Worm (Caenorhabditis elegans) whole organism, L3 larva: ENCODE data around the gene nhr-136.

Experiments
- aly-2 ChIP-seq: fragments of 150-350 bp; optimal IDR thresholded peaks from 2 replicates; lab custom pipeline; 2014; ENCODE audit warnings: missing biosample characterization, missing genetic modification characterization
- ama-1 ChIP-seq: fragments of 150-350 bp; optimal IDR thresholded peaks from 2 replicates; lab custom pipeline; 2018
- ceh-16 ChIP-seq: sonication (generic microtip); optimal IDR thresholded peaks from 2 replicates; lab custom pipeline; 2017; ENCODE audit warnings: missing biosample characterization, missing genetic modification characterization
- ceh-28 ChIP-seq: fragments of 150-350 bp; optimal IDR thresholded peaks from 2 replicates; lab custom pipeline; 2014; ENCODE audit warnings: missing biosample characterization, missing genetic modification reagents, missing genetic modification characterization
- daf-12 ChIP-seq: fragments of 150-350 bp; optimal IDR thresholded peaks from 2 replicates; lab custom pipeline; 2014; ENCODE audit warnings: missing biosample characterization, missing genetic modification reagents, missing genetic modification characterization
- egl-27 ChIP-seq: sonication (generic microtip); optimal IDR thresholded peaks from 4 replicates; lab custom pipeline; 2017; ENCODE audit warnings: missing biosample characterization, missing genetic modification reagents, missing genetic modification characterization
- elt-1 ChIP-seq: fragments of 150-350 bp; optimal IDR thresholded peaks from 2 replicates; lab custom pipeline; 2014; ENCODE audit warnings: missing biosample characterization, missing genetic modification characterization
- elt-2 ChIP-seq: sonication (generic microtip); optimal IDR thresholded peaks from 2 replicates; lab custom pipeline; 2016; ENCODE audit warnings: missing genetic modification reagents, mild to moderate bottlenecking, missing genetic modification characterization, missing compliant biosample characterization
- elt-3 ChIP-seq, 3 experiments: fragments of 150-350 bp in 1 of 3; sonication (generic microtip) in 2 of 3; optimal IDR thresholded peaks; 2 replicates in 2 of 3; 4 replicates in 1 of 3; lab custom pipeline; 2014 to 2017; ENCODE audit warnings: missing biosample characterization in 3 of 3, missing genetic modification characterization in 3 of 3
- fkh-10 ChIP-seq: sonication (generic microtip); optimal IDR thresholded peaks from 2 replicates; lab custom pipeline; 2017; ENCODE audit warnings: missing biosample characterization, missing genetic modification reagents, missing genetic modification characterization
- fkh-2 ChIP-seq: fragments of 150-350 bp; optimal IDR thresholded peaks from 2 replicates; lab custom pipeline; 2014; ENCODE audit warnings: missing biosample characterization, missing genetic modification reagents, missing genetic modification characterization
- fos-1 ChIP-seq: fragments of 150-350 bp; optimal IDR thresholded peaks from 2 replicates; lab custom pipeline; 2014; ENCODE audit warnings: missing biosample characterization, missing genetic modification characterization
- lin-39 ChIP-seq: fragments of 150-350 bp; optimal IDR thresholded peaks from 2 replicates; lab custom pipeline; 2018; ENCODE audit warnings: missing biosample characterization, missing genetic modification reagents, missing genetic modification characterization
- lsy-12 ChIP-seq: sonication (generic microtip); optimal IDR thresholded peaks from 2 replicates; lab custom pipeline; 2016; ENCODE audit warnings: mild to moderate bottlenecking, missing genetic modification characterization, missing compliant biosample characterization
- mml-1 ChIP-seq: fragments of 150-350 bp; sonication (generic microtip); optimal IDR thresholded peaks from 3 replicates; lab custom pipeline; 2014; ENCODE audit warnings: missing biosample characterization, missing genetic modification characterization
- nfya-1 ChIP-seq: sonication (generic microtip); optimal IDR thresholded peaks from 2 replicates; lab custom pipeline; 2017; ENCODE audit warnings: missing genetic modification characterization, mild to moderate bottlenecking, missing compliant biosample characterization, antibody characterized with exemption, moderate library complexity; ENCODE audit not compliant: insufficient read depth
- nhr-11 ChIP-seq: fragments of 150-350 bp; optimal IDR thresholded peaks from 2 replicates; lab custom pipeline; 2014; ENCODE audit warnings: missing biosample characterization, missing genetic modification characterization
- nhr-12 ChIP-seq: fragments of 150-350 bp; optimal IDR thresholded peaks from 2 replicates; lab custom pipeline; 2014; ENCODE audit warnings: missing biosample characterization, missing genetic modification characterization
- nhr-23 ChIP-seq: fragments of 150-350 bp; optimal IDR thresholded peaks from 2 replicates; lab custom pipeline; 2014; ENCODE audit warnings: missing biosample characterization, missing genetic modification reagents, missing genetic modification characterization
- nhr-237 ChIP-seq: fragments of 150-350 bp; optimal IDR thresholded peaks from 2 replicates; lab custom pipeline; 2014; ENCODE audit warnings: missing biosample characterization, missing genetic modification characterization
- nhr-25 ChIP-seq: sonication (generic microtip); optimal IDR thresholded peaks from 2 replicates; lab custom pipeline; 2017; ENCODE audit warnings: missing biosample characterization, missing genetic modification characterization
- nhr-43 ChIP-seq: sonication (generic microtip); optimal IDR thresholded peaks from 2 replicates; lab custom pipeline; 2016; ENCODE audit warnings: mild to moderate bottlenecking, missing genetic modification characterization, missing compliant biosample characterization; ENCODE audit not compliant: poor library complexity, severe bottlenecking
- nhr-67 ChIP-seq: fragments of 150-350 bp; optimal IDR thresholded peaks from 2 replicates; lab custom pipeline; 2014; ENCODE audit warnings: missing biosample characterization, missing genetic modification characterization
- pha-4 ChIP-seq: fragments of 150-350 bp; optimal IDR thresholded peaks from 2 replicates; lab custom pipeline; 2014; ENCODE audit warnings: missing biosample characterization, missing genetic modification reagents, missing genetic modification characterization
- pqm-1 ChIP-seq: fragments of 150-350 bp; optimal IDR thresholded peaks from 2 replicates; lab custom pipeline; 2017; ENCODE audit warnings: missing biosample characterization, missing genetic modification characterization, inconsistent platforms
- sea-2 ChIP-seq: fragments of 150-350 bp; sonication (generic microtip); optimal IDR thresholded peaks from 4 replicates; lab custom pipeline; 2014; ENCODE audit warnings: missing biosample characterization, missing genetic modification reagents, missing genetic modification characterization
- unc-39 ChIP-seq: sonication (generic microtip); optimal IDR thresholded peaks from 4 replicates; lab custom pipeline; 2017; ENCODE audit warnings: missing biosample characterization, missing genetic modification characterization
- unc-62 ChIP-seq: fragments of 150-350 bp; sonication (generic microtip); optimal IDR thresholded peaks from 4 replicates; lab custom pipeline; 2014; ENCODE audit warnings: missing biosample characterization, missing genetic modification reagents, missing genetic modification characterization
- zag-1 ChIP-seq: fragments of 150-350 bp; optimal IDR thresholded peaks from 2 replicates; lab custom pipeline; 2014; ENCODE audit warnings: missing biosample characterization, missing genetic modification characterization
- ztf-4 ChIP-seq: fragments of 150-350 bp; optimal IDR thresholded peaks from 2 replicates; lab custom pipeline; 2014; ENCODE audit warnings: missing biosample characterization, missing genetic modification characterization

Gene nhr-136

DNA sequence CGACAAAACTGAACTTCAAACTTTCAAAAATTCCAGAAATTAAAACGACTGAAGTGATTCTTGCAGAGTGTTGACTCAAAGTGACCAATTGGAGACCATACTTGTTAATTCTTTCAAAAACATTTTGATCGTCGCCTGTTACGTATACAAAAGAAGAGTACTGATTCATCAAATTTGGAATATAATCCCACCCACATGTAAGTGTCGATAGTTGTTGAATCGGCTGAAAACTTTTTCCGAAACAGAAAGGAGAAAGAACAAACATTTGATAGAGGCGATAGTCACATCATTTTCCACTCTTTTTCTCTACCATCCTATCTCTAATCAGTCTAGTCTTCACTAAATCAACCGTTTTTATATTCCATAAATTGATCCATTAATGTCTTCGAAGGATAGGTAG is 3.0 kb upstream of the nhr-136 start, which contains the start of gene nhr-153:
Gene nhr-153, plus strand, starts transcription at position 301 of the 400 bp plus-strand sequence.
- peak; percentile 17 for TF ChIP-seq elt-2
- no peak for TF ChIP-seq nhr-237 (tag; lab: Kevin White, UChicago)
- peak; percentile 34 for TF ChIP-seq pqm-1 (tag; lab: Kevin White, UChicago)

DNA sequence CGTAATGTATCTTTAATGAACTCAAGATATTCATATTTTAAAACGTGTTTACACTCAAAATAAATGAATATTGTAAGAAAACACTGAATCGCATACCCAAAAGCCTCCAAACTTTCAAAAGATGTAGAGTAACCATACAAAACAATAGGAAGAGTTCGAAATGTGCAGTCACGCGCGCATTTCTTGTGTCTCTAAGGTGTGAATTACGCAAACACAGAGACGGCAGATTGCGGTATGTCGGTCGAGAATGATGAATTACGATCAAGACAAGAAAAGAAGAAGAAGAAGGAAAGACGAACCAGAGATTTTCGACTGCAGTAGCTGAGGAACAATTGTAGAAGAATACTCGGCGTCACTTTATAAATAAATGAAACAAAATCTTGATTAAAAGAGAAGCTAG is 4.5 kb downstream of the nhr-136 start, which contains the start of gene lhpp-1:
Gene lhpp-1, minus strand, starts transcription at position 354 of the 400 bp plus-strand sequence.
- TF ChIP-seq pha-4 (tag; lab: Kevin White, UChicago): peak; percentile 53
- TF ChIP-seq nhr-23 (tag; lab: Kevin White, UChicago): peak; percentile 49
- peak; percentile 2 for TF ChIP-seq nhr-25 (tag; lab: Kevin White, UChicago)
- no peak for TF ChIP-seq nhr-67 (tag; lab: Kevin White, UChicago)
- TF ChIP-seq, all 47 proteins: peak for 3

DNA sequence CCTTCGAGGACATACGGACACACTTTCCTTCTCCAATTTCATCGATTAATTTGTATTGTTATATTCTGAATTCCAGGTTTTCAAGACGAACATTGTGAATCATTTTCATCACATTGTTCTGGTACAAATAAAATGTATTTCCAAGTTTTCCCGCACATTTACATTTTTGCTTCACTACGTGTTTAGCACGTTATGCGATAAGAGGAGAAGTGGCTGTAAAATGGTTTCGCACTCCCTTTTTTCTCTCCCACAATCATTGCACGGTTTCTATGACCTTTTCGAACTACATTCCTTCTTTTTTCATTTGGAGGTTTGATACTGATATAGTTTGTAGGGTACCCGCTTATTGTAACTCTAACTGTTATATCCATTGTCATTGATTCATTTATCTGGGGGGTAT is 6.8 kb downstream of the nhr-136 start:
- TF ChIP-seq pqm-1 (tag; lab: Kevin White, UChicago): peak; percentile 45
- TF ChIP-seq mml-1: no peak
- peak; percentile 57 for TF ChIP-seq elt-2

DNA sequence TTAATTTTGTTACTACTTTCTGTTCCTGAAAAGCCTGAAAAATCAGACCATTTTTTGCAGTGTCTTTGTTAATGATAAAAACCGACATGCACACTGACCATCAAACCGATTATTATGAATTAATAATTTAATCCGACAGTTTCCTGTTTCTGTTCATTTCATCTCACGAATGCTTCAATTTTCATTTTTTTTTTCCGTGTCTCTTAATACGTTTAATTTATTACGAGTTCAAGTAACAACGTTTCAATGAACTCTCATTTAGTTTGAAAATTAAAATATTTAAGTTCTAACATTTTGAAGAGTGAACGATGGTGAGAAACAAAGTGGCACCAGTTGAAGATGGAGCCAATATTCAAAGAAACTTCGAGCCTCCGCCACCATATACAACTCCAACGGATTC is 7.8 kb downstream of the nhr-136 start, which contains the start of gene spin-1:
Gene spin-1, plus strand, starts transcription at position 301 of the 400 bp plus-strand sequence.
- no peak for TF ChIP-seq fos-1 (tag; lab: Kevin White, UChicago)
- TF ChIP-seq daf-12: no peak
- TF ChIP-seq aly-2 (tag; lab: Kevin White, UChicago): no peak
- TF ChIP-seq pha-4 (tag; lab: Kevin White, UChicago): no peak
- no peak for TF ChIP-seq lin-39 (tag; lab: Kevin White, UChicago)
- TF ChIP-seq lsy-12 (tag; lab: Kevin White, UChicago): no peak
- no peak for TF ChIP-seq nfya-1 (tag; lab: Kevin White, UChicago)
- no peak for TF ChIP-seq unc-62 (GFP tag; lab: Kevin White, UChicago)
- TF ChIP-seq ztf-4 (tag; lab: Kevin White, UChicago): no peak
- TF ChIP-seq nhr-12 (tag; lab: Kevin White, UChicago): no peak
- TF ChIP-seq ama-1 (lab: Kevin White, UChicago): no peak
- no peak for TF ChIP-seq nhr-11 (tag; lab: Kevin White, UChicago)
- no peak for TF ChIP-seq unc-39
- no peak for TF ChIP-seq egl-27 (tag; lab: Kevin White, UChicago)
- TF ChIP-seq sea-2 (GFP tag; lab: Kevin White, UChicago): no peak
- TF ChIP-seq zag-1 (tag; lab: Kevin White, UChicago): no peak

DNA sequence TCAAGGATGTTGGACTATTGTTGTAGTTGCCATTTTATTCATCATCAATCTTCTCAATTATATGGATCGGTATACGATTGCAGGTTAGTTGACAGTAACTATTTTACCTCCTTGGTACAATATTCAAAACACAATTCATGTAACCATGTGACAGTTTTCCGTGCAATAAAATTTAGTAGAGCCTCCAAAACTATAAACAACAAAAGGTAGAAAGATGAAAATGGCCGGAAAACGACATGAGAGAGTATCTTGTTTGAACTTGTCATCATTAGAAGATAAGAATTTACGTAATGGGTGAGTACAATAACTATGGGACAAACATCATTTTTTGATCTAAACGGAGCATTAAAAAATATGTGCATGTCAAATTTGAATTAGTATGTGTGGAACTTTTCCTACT is 8.2 kb downstream of the nhr-136 start:
- no peak for TF ChIP-seq egl-27 (tag; lab: Kevin White, UChicago)
- TF ChIP-seq elt-2: peak; percentile 17
- peak; percentile 14 for TF ChIP-seq pqm-1 (tag; lab: Kevin White, UChicago)

DNA sequence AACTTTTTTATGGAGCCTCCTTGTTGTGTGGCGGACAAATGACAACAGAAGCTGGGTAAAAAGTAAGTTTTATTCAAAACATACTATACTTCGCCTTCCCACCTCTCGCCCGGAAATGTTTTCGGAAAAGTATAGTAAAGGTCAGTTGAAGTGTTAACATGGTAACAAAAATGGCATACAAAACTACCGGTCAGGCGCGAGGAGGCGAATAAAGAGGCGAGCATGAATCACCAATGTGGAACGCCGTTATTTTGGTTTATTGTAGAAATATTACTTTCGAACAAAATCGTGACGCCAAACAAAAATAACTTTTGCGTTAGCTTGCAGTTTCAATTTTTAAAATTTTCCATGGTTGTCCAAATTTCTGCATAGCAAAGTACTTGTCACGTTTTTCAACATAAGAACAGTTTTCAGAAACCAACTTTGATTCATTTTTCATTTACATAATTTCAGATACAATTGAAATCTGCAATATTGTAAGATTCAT is 10.7 kb downstream of the nhr-136 start, which contains the start of gene C13C4.8:
Gene C13C4.8, plus strand, starts transcription at position 437 of the 487 bp plus-strand sequence.
- no peak for TF ChIP-seq fkh-10
- TF ChIP-seq pha-4 (tag; lab: Kevin White, UChicago): no peak
- TF ChIP-seq unc-39: no peak
- no peak for TF ChIP-seq aly-2 (tag; lab: Kevin White, UChicago)
- TF ChIP-seq nhr-43: no peak
- TF ChIP-seq elt-3 (tag; optimal IDR thresholded peaks at IDR 0.05; lab: Kevin White, UChicago): no peak
- TF ChIP-seq ceh-28 (tag; lab: Kevin White, UChicago): no peak
- TF ChIP-seq fkh-2 (tag; lab: Kevin White, UChicago): no peak
- no peak for TF ChIP-seq sea-2 (GFP tag; lab: Kevin White, UChicago)
- TF ChIP-seq nfya-1 (tag; lab: Kevin White, UChicago): no peak
- TF ChIP-seq elt-1 (tag; lab: Kevin White, UChicago): no peak
- no peak for TF ChIP-seq egl-27 (tag; lab: Kevin White, UChicago)
- TF ChIP-seq ceh-16 (tag; lab: Kevin White, UChicago): no peak
- TF ChIP-seq, all 47 proteins: peak for 0
